Fruit fly (Drosophila melanogaster) whole organism, embryonic: ENCODE results near the gene Tao.
A peak's percentile ranks its signal among the peaks of the same experiment; 100 is the strongest.

Source experiments
- Atf3 ChIP-seq: fragments of 200-800 bp; sonication (Bioruptor generic); optimal IDR thresholded peaks from 3 replicates; lab custom pipeline; 2016; ENCODE audit warnings: missing biosample characterization, missing genetic modification characterization
- CG10462 ChIP-seq: fragments of 200-800 bp; sonication (Bioruptor generic); optimal IDR thresholded peaks from 2 replicates; lab custom pipeline; 2016; ENCODE audit warnings: missing biosample characterization, missing genetic modification characterization
- CG10654 ChIP-seq: fragments of 200-800 bp; sonication (Bioruptor generic); optimal IDR thresholded peaks from 2 replicates; lab custom pipeline; 2016; ENCODE audit warnings: missing biosample characterization, missing genetic modification characterization
- CG10959 ChIP-seq: fragments of 200-800 bp; sonication (Bioruptor generic); IDR thresholded peaks from 2 replicates; pipeline ENCODE4 v1.3.6; 2022; ENCODE audit warnings: missing biosample characterization, missing genetic modification characterization
- CG12744 ChIP-seq: fragments of 200-800 bp; sonication (Bioruptor generic); optimal IDR thresholded peaks from 2 replicates; lab custom pipeline; 2016; ENCODE audit warnings: missing biosample characterization, missing genetic modification characterization
- CG13287 ChIP-seq: fragments of 200-800 bp; sonication (Bioruptor generic); IDR thresholded peaks from 2 replicates; pipeline ENCODE4 v1.3.6; 2022; ENCODE audit warnings: missing biosample characterization, missing genetic modification characterization; ENCODE audit not compliant: partially characterized antibody
- CG18262 ChIP-seq: fragments of 200-800 bp; optimal IDR thresholded peaks from 3 replicates; lab custom pipeline; 2019; ENCODE audit warnings: missing biosample characterization, mild to moderate bottlenecking, missing genetic modification characterization, moderate library complexity
- CG2129 ChIP-seq: fragments of 200-800 bp; sonication (Bioruptor generic); IDR thresholded peaks from 2 replicates; pipeline ENCODE4 v1.3.6; 2022; ENCODE audit warnings: missing biosample characterization, missing genetic modification characterization; ENCODE audit not compliant: partially characterized antibody
- CG32767 ChIP-seq: fragments of 200-800 bp; sonication (Bioruptor generic); IDR thresholded peaks from 2 replicates; pipeline ENCODE4 v1.3.6; 2022; ENCODE audit warnings: missing biosample characterization, missing genetic modification characterization
- CG4282 ChIP-seq: fragments of 200-800 bp; sonication (Bioruptor generic); optimal IDR thresholded peaks from 2 replicates; lab custom pipeline; 2016; ENCODE audit warnings: missing biosample characterization, missing genetic modification characterization
- CG7357 ChIP-seq: fragments of 200-800 bp; sonication (Bioruptor generic); IDR thresholded peaks from 3 replicates; pipeline ENCODE4 v1.3.6; 2022; ENCODE audit warnings: missing biosample characterization, missing genetic modification characterization
- CG7839 ChIP-seq: fragments of 200-800 bp; sonication (Bioruptor generic); optimal IDR thresholded peaks from 3 replicates; lab custom pipeline; 2018; ENCODE audit warnings: missing biosample characterization, mild to moderate bottlenecking, missing genetic modification characterization, moderate library complexity
- CG9817 ChIP-seq: fragments of 200-800 bp; sonication (Bioruptor generic); optimal IDR thresholded peaks from 2 replicates; lab custom pipeline; 2018; ENCODE audit warnings: missing biosample characterization, mild to moderate bottlenecking, missing genetic modification characterization, moderate library complexity
- Dbx ChIP-seq: fragments of 200-800 bp; sonication (Bioruptor generic); IDR thresholded peaks from 3 replicates; pipeline ENCODE4 v1.3.6; 2022; ENCODE audit warnings: missing biosample characterization, missing genetic modification characterization
- Dll ChIP-seq: fragments of 200-800 bp; sonication (Bioruptor generic); IDR thresholded peaks from 4 replicates; pipeline ENCODE4 v1.3.6; 2022; ENCODE audit warnings: missing biosample characterization, missing genetic modification characterization; ENCODE audit not compliant: partially characterized antibody
- Fer2 ChIP-seq: fragments of 200-800 bp; sonication (Bioruptor generic); optimal IDR thresholded peaks from 2 replicates; lab custom pipeline; 2018; ENCODE audit warnings: missing biosample characterization, mild to moderate bottlenecking, missing genetic modification characterization, moderate library complexity
- Hey ChIP-seq: fragments of 200-800 bp; sonication (Bioruptor generic); optimal IDR thresholded peaks from 3 replicates; lab custom pipeline; 2018; ENCODE audit warnings: missing biosample characterization, mild to moderate bottlenecking, missing genetic modification characterization
- Jarid2 ChIP-seq: fragments of 200-800 bp; sonication (Bioruptor generic); optimal IDR thresholded peaks from 3 replicates; lab custom pipeline; 2017; ENCODE audit warnings: mild to moderate bottlenecking, missing biosample characterization, missing genetic modification reagents, missing genetic modification characterization
- Lpt ChIP-seq: fragments of >200 bp; optimal IDR thresholded peaks from 2 replicates; lab custom pipeline; 2018; ENCODE audit warnings: missing biosample characterization, missing genetic modification characterization
- Max ChIP-seq: fragments of 200-800 bp; sonication (Bioruptor generic); optimal IDR thresholded peaks from 2 replicates; lab custom pipeline; 2016; ENCODE audit warnings: missing biosample characterization, mild to moderate bottlenecking, missing genetic modification characterization
- NK7.1 ChIP-seq: fragments of 200-800 bp; sonication (Bioruptor generic); optimal IDR thresholded peaks from 3 replicates; lab custom pipeline; 2016; ENCODE audit warnings: missing biosample characterization, missing genetic modification characterization
- NfI ChIP-seq: fragments of 200-800 bp; sonication (Bioruptor generic); optimal IDR thresholded peaks from 3 replicates; lab custom pipeline; 2018; ENCODE audit warnings: missing biosample characterization, mild to moderate bottlenecking, missing genetic modification characterization, moderate library complexity
- Rx ChIP-seq: fragments of 200-800 bp; sonication (Bioruptor generic); IDR thresholded peaks from 2 replicates; pipeline ENCODE4 v1.3.6; 2022; ENCODE audit warnings: missing biosample characterization, missing genetic modification characterization
- Sin3A ChIP-seq: fragments of >200 bp; optimal IDR thresholded peaks from 2 replicates; lab custom pipeline; 2018
- Six4 ChIP-seq: fragments of 200-800 bp; sonication (Bioruptor generic); optimal IDR thresholded peaks from 2 replicates; lab custom pipeline; 2016; ENCODE audit warnings: missing biosample characterization, missing genetic modification characterization
- Sry-β ChIP-seq: fragments of 200-800 bp; sonication (Bioruptor generic); optimal IDR thresholded peaks from 2 replicates; lab custom pipeline; 2018; ENCODE audit warnings: missing biosample characterization, mild to moderate bottlenecking, missing genetic modification characterization, moderate library complexity
- Sry-δ ChIP-seq: fragments of 200-800 bp; sonication (Bioruptor generic); optimal IDR thresholded peaks from 2 replicates; lab custom pipeline; 2016; ENCODE audit warnings: missing biosample characterization, missing genetic modification characterization
- aop ChIP-seq: fragments of 200-800 bp; sonication (Bioruptor generic); IDR thresholded peaks from 2 replicates; pipeline ENCODE4 v1.3.6; 2022; ENCODE audit warnings: missing biosample characterization, missing genetic modification characterization
- ash1 ChIP-seq: fragments of 200-800 bp; sonication (Bioruptor generic); optimal IDR thresholded peaks from 2 replicates; lab custom pipeline; 2018; ENCODE audit warnings: missing biosample characterization, mild to moderate bottlenecking, missing genetic modification characterization
- bcd ChIP-seq: fragments of 200-800 bp; sonication (Bioruptor generic); optimal IDR thresholded peaks from 2 replicates; lab custom pipeline; 2017; ENCODE audit warnings: missing biosample characterization, mild to moderate bottlenecking, missing genetic modification characterization
- bowl ChIP-seq: fragments of 200-800 bp; sonication (Bioruptor generic); IDR thresholded peaks from 2 replicates; pipeline ENCODE4 v1.3.6; 2022; ENCODE audit warnings: missing biosample characterization, missing genetic modification characterization
- croc ChIP-seq: fragments of 200-800 bp; sonication (Bioruptor generic); conservative IDR thresholded peaks from 3 replicates; pipeline ENCODE4 v1.3.6; 2022; ENCODE audit warnings: missing biosample characterization, missing genetic modification characterization
- crp ChIP-seq, 2 experiments: fragments of 200-800 bp; sonication (Bioruptor generic); optimal IDR thresholded peaks; 2 replicates in 1 of 2; 3 replicates in 1 of 2; lab custom pipeline; 2017; ENCODE audit warnings: missing biosample characterization in 2 of 2, missing genetic modification characterization in 2 of 2, mild to moderate bottlenecking in 1 of 2, moderate library complexity in 1 of 2
- en ChIP-seq: fragments of 200-800 bp; sonication (Bioruptor generic); optimal IDR thresholded peaks from 2 replicates; lab custom pipeline; 2016; ENCODE audit warnings: missing biosample characterization, missing genetic modification characterization
- eve ChIP-seq, 2 experiments: fragments of >200 bp; optimal IDR thresholded peaks; 2 replicates each; lab custom pipeline; 2017; ENCODE audit warnings: missing biosample characterization in 2 of 2, missing genetic modification characterization in 2 of 2
- exex ChIP-seq: fragments of 200-800 bp; sonication (Bioruptor generic); optimal IDR thresholded peaks from 4 replicates; lab custom pipeline; 2018; ENCODE audit warnings: missing biosample characterization, mild to moderate bottlenecking, missing genetic modification characterization, moderate library complexity
- gem ChIP-seq: fragments of 200-800 bp; sonication (Bioruptor generic); optimal IDR thresholded peaks from 2 replicates; lab custom pipeline; 2019; ENCODE audit warnings: missing biosample characterization, mild to moderate bottlenecking, missing genetic modification characterization, moderate library complexity
- her ChIP-seq: fragments of 200-800 bp; sonication (Bioruptor generic); optimal IDR thresholded peaks from 2 replicates; lab custom pipeline; 2016; ENCODE audit warnings: missing biosample characterization, missing genetic modification characterization
- hkb ChIP-seq, 2 experiments: fragments of 200-800 bp in 1 of 2; fragments of >200 bp in 1 of 2; sonication (Bioruptor generic) in 1 of 2; IDR thresholded peaks in 1 of 2; optimal IDR thresholded peaks in 1 of 2; 2 replicates each; pipeline versions ENCODE4 v1.3.6 to Lab custom; 2017 to 2022; ENCODE audit warnings: missing biosample characterization in 1 of 2, missing genetic modification characterization in 1 of 2
- jumu ChIP-seq: fragments of 200-800 bp; sonication (Bioruptor generic); optimal IDR thresholded peaks from 3 replicates; lab custom pipeline; 2016; ENCODE audit warnings: missing biosample characterization, missing genetic modification characterization
- p53 ChIP-seq: fragments of 200-800 bp; sonication (Bioruptor generic); optimal IDR thresholded peaks from 2 replicates; lab custom pipeline; 2016; ENCODE audit warnings: missing biosample characterization, missing genetic modification characterization
- phol ChIP-seq: fragments of 200-800 bp; sonication (Bioruptor generic); optimal IDR thresholded peaks from 3 replicates; lab custom pipeline; 2018; ENCODE audit warnings: missing biosample characterization, mild to moderate bottlenecking, missing genetic modification characterization, moderate library complexity
- row ChIP-seq: fragments of 200-800 bp; sonication (Bioruptor generic); IDR thresholded peaks from 3 replicates; pipeline ENCODE4 v1.3.6; 2022; ENCODE audit warnings: missing biosample characterization, missing genetic modification characterization
- scrt ChIP-seq: fragments of 200-800 bp; sonication (Bioruptor generic); optimal IDR thresholded peaks from 2 replicates; lab custom pipeline; 2018; ENCODE audit warnings: missing biosample characterization, mild to moderate bottlenecking, missing genetic modification characterization, moderate library complexity
- tio ChIP-seq: fragments of 200-800 bp; sonication (Bioruptor generic); optimal IDR thresholded peaks from 2 replicates; lab custom pipeline; 2017; ENCODE audit warnings: missing biosample characterization, missing genetic modification characterization, inconsistent platforms
- trem ChIP-seq: fragments of 200-800 bp; optimal IDR thresholded peaks from 3 replicates; lab custom pipeline; 2019; ENCODE audit warnings: missing biosample characterization, mild to moderate bottlenecking, missing genetic modification characterization, moderate library complexity
- unc-4 ChIP-seq: fragments of 200-800 bp; sonication (Bioruptor generic); IDR thresholded peaks from 2 replicates; pipeline ENCODE4 v1.3.6; 2022; ENCODE audit warnings: missing biosample characterization, missing genetic modification characterization; ENCODE audit not compliant: partially characterized antibody
- usp ChIP-seq: fragments of >200 bp; optimal IDR thresholded peaks from 2 replicates; lab custom pipeline; 2017; ENCODE audit warnings: missing biosample characterization, missing genetic modification characterization
- vnd ChIP-seq: fragments of 200-800 bp; sonication (Bioruptor generic); IDR thresholded peaks from 3 replicates; pipeline ENCODE4 v1.3.6; 2022; ENCODE audit warnings: missing biosample characterization, missing genetic modification characterization; ENCODE audit not compliant: partially characterized antibody
- zfh2 ChIP-seq: fragments of 200-800 bp; sonication (Bioruptor generic); optimal IDR thresholded peaks from 2 replicates; lab custom pipeline; 2016; ENCODE audit warnings: missing biosample characterization, missing genetic modification characterization

Tao gene

dm6 chrX:19565714-19566316 lies 13.8 kb downstream of the Tao start, which contains the start of the genes Grip84 and car (continued):
- TF ChIP-seq CG2129 (GFP tag; lab: Robert Waterston, UW) = no peak
- TF ChIP-seq Six4 = no peak
- no peak for TF ChIP-seq usp (GFP tag; lab: Kevin White, UChicago)
- no peak for TF ChIP-seq eve (GFP tag; optimal IDR thresholded peaks at IDR 0.05; lab: Kevin White, UChicago)
- no peak for TF ChIP-seq Hey (tag; lab: Kevin White, UChicago)
- peak; percentile 60 for TF ChIP-seq trem (tag; lab: Kevin White, UChicago)
- TF ChIP-seq CG10959 (GFP tag; lab: Robert Waterston, UW) = peak; percentile 27; the same call in 1 of the 2 replicates
- no peak for TF ChIP-seq exex (tag; lab: Kevin White, UChicago)
- TF ChIP-seq CG10654 = peak; percentile 26
- no peak for TF ChIP-seq en (GFP tag; lab: Kevin White, UChicago)
- TF ChIP-seq vnd (GFP tag; lab: Robert Waterston, UW) = no peak
- peak; percentile 61; the same call in 1 of the 3 replicates for TF ChIP-seq Dbx (GFP tag; lab: Robert Waterston, UW)
- peak; percentile 25 for TF ChIP-seq Fer2 (tag; lab: Kevin White, UChicago)
- TF ChIP-seq Jarid2 (GFP tag; lab: Kevin White, UChicago) = no peak
- TF ChIP-seq Sry-β (GFP tag; lab: Kevin White, UChicago) = no peak
- peak; percentile 58; the same call in 2 of the 3 replicates for TF ChIP-seq croc (GFP tag; lab: Robert Waterston, UW)
- no peak for TF ChIP-seq CG7839 (tag; lab: Kevin White, UChicago)
- TF ChIP-seq crp (GFP tag; optimal IDR thresholded peaks at IDR 0.05; lab: Kevin White, UChicago) = peak; percentile 37 to 90
- TF ChIP-seq zfh2 (GFP tag; lab: Kevin White, UChicago) = peak; percentile 57
- peak; percentile 84 for TF ChIP-seq CG9817 (tag; lab: Kevin White, UChicago)
- no peak for TF ChIP-seq hkb (optimal IDR thresholded peaks at IDR 0.05; lab: Kevin White, UChicago)
- TF ChIP-seq hkb (GFP tag; IDR thresholded peaks at IDR 0.05; lab: Robert Waterston, UW) = peak; percentile 60; the same call in 1 of the 2 replicates
- TF ChIP-seq ash1 (GFP tag; lab: Kevin White, UChicago) = no peak
- peak; percentile 51 for TF ChIP-seq Max (GFP tag; lab: Kevin White, UChicago)
- TF ChIP-seq Sin3A = peak; percentile 90
- no peak for TF ChIP-seq scrt (GFP tag; lab: Kevin White, UChicago)
- peak; percentile 18 for TF ChIP-seq p53
- TF ChIP-seq row = peak; percentile 89
- TF ChIP-seq phol (tag; lab: Kevin White, UChicago) = peak; percentile 83
- TF ChIP-seq CG32767 (GFP tag; lab: Robert Waterston, UW) = peak; percentile 32; the same call in 1 of the 2 replicates
- no peak for TF ChIP-seq CG4282 (GFP tag; lab: Kevin White, UChicago)
- TF ChIP-seq Dll = 0 out of 4 replicates have a peak, but pooled peaks have one; percentile 30
- peak; percentile 71 for TF ChIP-seq bcd (GFP tag; lab: Kevin White, UChicago)
- no peak for TF ChIP-seq Sry-δ
- peak; percentile 68 for TF ChIP-seq CG18262 (tag; lab: Kevin White, UChicago)
- peak; percentile 86 for TF ChIP-seq gem (tag; lab: Kevin White, UChicago)
- TF ChIP-seq her (GFP tag; lab: Kevin White, UChicago) = no peak
- no peak for TF ChIP-seq Rx (GFP tag; lab: Robert Waterston, UW)
- TF ChIP-seq CG7357 = peak; percentile 97
- TF ChIP-seq tio (GFP tag; lab: Kevin White, UChicago) = no peak
- TF ChIP-seq Lpt = no peak
- TF ChIP-seq bowl = no peak
- peak; percentile 3 for TF ChIP-seq CG10462 (GFP tag; lab: Kevin White, UChicago)
- peak; percentile 68 for TF ChIP-seq NfI (GFP tag; lab: Kevin White, UChicago)
- no peak for TF ChIP-seq aop (GFP tag; lab: Robert Waterston, UW)
- TF ChIP-seq CG13287 (GFP tag; lab: Robert Waterston, UW) = no peak
- TF ChIP-seq Atf3 = peak; percentile 6
- TF ChIP-seq unc-4 (GFP tag; lab: Robert Waterston, UW) = no peak
- TF ChIP-seq CG12744 (GFP tag; lab: Kevin White, UChicago) = no peak
- TF ChIP-seq NK7.1 (GFP tag; lab: Kevin White, UChicago) = no peak
- TF ChIP-seq jumu (GFP tag; lab: Kevin White, UChicago) = peak; percentile 64
